Worm (Caenorhabditis elegans): Measurements from ENCODE around the gene cah-2.

- no peak for TF ChIP-seq ama-1 (optimal IDR thresholded peaks at IDR 0.05)
- TF ChIP-seq tbx-2 (tag; optimal IDR thresholded peaks at IDR 0.05), result peak; percentile 86
- no peak for TF ChIP-seq sptf-1 (tag; optimal IDR thresholded peaks at IDR 0.05)
- peak; percentile 81 for TF ChIP-seq xbp-1 (tag; optimal IDR thresholded peaks at IDR 0.05)
These were observed 4.2 kb downstream of the cah-2 start, which contains the start of the genes aka-1 and ubc-6 for ce11 chrII:7478487-7479234.

All from whole organism, L1 larva.